Worm (Caenorhabditis elegans): ENCODE results near the gene gck-1.

DNA sequence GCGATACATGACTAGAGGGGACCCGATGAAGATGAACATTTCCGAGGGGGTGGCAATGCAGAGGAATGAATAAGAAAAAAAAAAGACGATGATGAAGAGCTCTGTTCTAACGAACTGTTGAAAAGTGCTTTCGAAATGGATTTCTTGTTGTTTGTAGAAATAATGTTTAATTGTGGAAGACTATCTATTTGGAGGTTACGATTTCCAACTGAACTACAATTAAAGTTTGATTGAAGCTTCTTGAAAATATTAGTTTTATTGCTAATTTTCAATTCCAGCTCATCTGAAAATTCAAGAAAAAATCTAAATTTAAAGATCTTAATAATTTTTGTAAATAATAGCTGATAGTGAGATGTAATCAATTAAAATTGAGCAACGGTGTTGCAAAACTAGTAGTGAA is 3.1 kb upstream of the gck-1 start:
- no peak for TF ChIP-seq pqm-1 (tag; optimal IDR thresholded peaks at IDR 0.05)
- TF ChIP-seq elt-4 (tag; optimal IDR thresholded peaks at IDR 0.05) = no peak
- TF ChIP-seq pha-4 (tag; optimal IDR thresholded peaks at IDR 0.05) = no peak
- no peak for TF ChIP-seq C38D4.7 (GFP tag; optimal IDR thresholded peaks at IDR 0.05)
- no peak for TF ChIP-seq ama-1 (optimal IDR thresholded peaks at IDR 0.05)
- no peak for TF ChIP-seq ceh-31 (tag; optimal IDR thresholded peaks at IDR 0.05)
- no peak for TF ChIP-seq nhr-11 (tag; optimal IDR thresholded peaks at IDR 0.05)
- TF ChIP-seq nfya-1 (tag; optimal IDR thresholded peaks at IDR 0.05) = no peak

Data from whole organism, late embryonic.